Fruit fly (Drosophila melanogaster): ENCODE data around the gene Dref.

Dref gene

dm6 chr2L:9963603-9964042 is 3.4 kb downstream of the Dref start, which contains the start of gene CG5850 (continued):
- TF ChIP-seq dmrt11E (tag; optimal IDR thresholded peaks at IDR 0.05) (peak; percentile 7), Dbx (GFP tag; IDR thresholded peaks at IDR 0.05) (no peak), CG7357 (GFP tag; IDR thresholded peaks at IDR 0.05) (no peak), CG11247 (GFP tag; IDR thresholded peaks at IDR 0.05) (no peak), CG15696 (tag; optimal IDR thresholded peaks at IDR 0.05) (peak; percentile 4), CG11695 (GFP tag; IDR thresholded peaks at IDR 0.05) (no peak), CG10565 (GFP tag; optimal IDR thresholded peaks at IDR 0.05) (no peak), CG18764 (GFP tag; optimal IDR thresholded peaks at IDR 0.05) (no peak), sna (GFP tag; IDR thresholded peaks at IDR 0.05; ENCODE audit: partially characterized antibody) (0 out of 2 replicates have a peak, but pooled peaks have one; percentile 33), Lim3 (GFP tag; IDR thresholded peaks at IDR 0.05) (no peak), Max (GFP tag; optimal IDR thresholded peaks at IDR 0.05) (no peak), CG8281 (tag; optimal IDR thresholded peaks at IDR 0.05) (no peak), CG4404 (GFP tag; IDR thresholded peaks at IDR 0.05) (no peak), CG2129 (GFP tag; IDR thresholded peaks at IDR 0.05; ENCODE audit: partially characterized antibody) (no peak), salm (tag; optimal IDR thresholded peaks at IDR 0.05) (no peak), Side (GFP tag; optimal IDR thresholded peaks at IDR 0.05) (no peak), pfk (GFP tag; optimal IDR thresholded peaks at IDR 0.05) (no peak), wdn (GFP tag; IDR thresholded peaks at IDR 0.05) (no peak), zen2 (GFP tag; IDR thresholded peaks at IDR 0.05; ENCODE audit: partially characterized antibody) (no peak), hb (GFP tag; IDR thresholded peaks at IDR 0.05; ENCODE audit: partially characterized antibody) (no peak), Taf1 (GFP tag; IDR thresholded peaks at IDR 0.05) (no peak), Mad (GFP tag; optimal IDR thresholded peaks at IDR 0.05) (no peak), Scr (GFP tag; IDR thresholded peaks at IDR 0.05; ENCODE audit: partially characterized antibody) (no peak), eve (GFP tag; optimal IDR thresholded peaks at IDR 0.05) (no peak), Sox102F (GFP tag; optimal IDR thresholded peaks at IDR 0.05) (no peak), stc (GFP tag; IDR thresholded peaks at IDR 0.05) (no peak), tx (GFP tag; optimal IDR thresholded peaks at IDR 0.05) (no peak), CG9797 (GFP tag; optimal IDR thresholded peaks at IDR 0.05) (peak; percentile 62), CG2678 (tag; optimal IDR thresholded peaks at IDR 0.05) (peak; percentile 43), CG17829 (tag; optimal IDR thresholded peaks at IDR 0.05) (peak; percentile 33), mam (GFP tag; optimal IDR thresholded peaks at IDR 0.05) (no peak), bab2 (GFP tag; optimal IDR thresholded peaks at IDR 0.05) (no peak), CG17186 (GFP tag; optimal IDR thresholded peaks at IDR 0.05) (no peak), H2.0 (GFP tag; IDR thresholded peaks at IDR 0.05) (no peak), gsb (GFP tag; IDR thresholded peaks at IDR 0.05) (no peak), inv (GFP tag; IDR thresholded peaks at IDR 0.05; ENCODE audit: partially characterized antibody) (no peak), zf30C (GFP tag; optimal IDR thresholded peaks at IDR 0.05) (no peak), aop (GFP tag; IDR thresholded peaks at IDR 0.05) (no peak), Meics (GFP tag; optimal IDR thresholded peaks at IDR 0.05) (peak; percentile 1), CG8388 (GFP tag; optimal IDR thresholded peaks at IDR 0.05) (peak; percentile 4), ac (GFP tag; optimal IDR thresholded peaks at IDR 0.05) (no peak), Lpt (GFP tag; optimal IDR thresholded peaks at IDR 0.05) (no peak), vvl (GFP tag; IDR thresholded peaks at IDR 0.05) (no peak), CG31224 (GFP tag; IDR thresholded peaks at IDR 0.05) (no peak), Hmr (GFP tag; optimal IDR thresholded peaks at IDR 0.05) (no peak), Dref (GFP tag; IDR thresholded peaks at IDR 0.05) (no peak), ato (GFP tag; IDR thresholded peaks at IDR 0.05; ENCODE audit: partially characterized antibody) (no peak), CG10979 (tag; optimal IDR thresholded peaks at IDR 0.05) (no peak), CG4328 (GFP tag; optimal IDR thresholded peaks at IDR 0.05) (no peak), Lhr (GFP tag; optimal IDR thresholded peaks at IDR 0.05) (no peak)

Data from whole organism, embryonic.